Worm (Caenorhabditis elegans): Measurements from ENCODE around the gene srh-174.

ce11 chrV:17198926-17199325, 20.4 kb downstream of the srh-174 start, which contains the start of gene srz-96:
- TF ChIP-seq blmp-1 (tag; optimal IDR thresholded peaks at IDR 0.05) (no peak), pha-4 (tag; optimal IDR thresholded peaks at IDR 0.05) (no peak), lin-32 (GFP tag; optimal IDR thresholded peaks at IDR 0.05) (no peak), unc-62 (GFP tag; optimal IDR thresholded peaks at IDR 0.05) (no peak), nhr-28 (tag; optimal IDR thresholded peaks at IDR 0.05) (no peak), snpc-4 (tag; optimal IDR thresholded peaks at IDR 0.05) (no peak), ztf-11 (tag; optimal IDR thresholded peaks at IDR 0.05) (no peak), nhr-12 (tag; optimal IDR thresholded peaks at IDR 0.05) (no peak), lin-13 (tag; optimal IDR thresholded peaks at IDR 0.05) (no peak)
